Worm (Caenorhabditis elegans) whole organism, L1 larva: ENCODE measurements around the gene C26D10.4.
"Not testable (repeated sequence)": the region's sequence is repeated elsewhere in the genome, so short reads cannot be mapped to it uniquely, and the experiment has no call there.

ENCODE experiments used
- aha-1 ChIP-seq: fragments of 150-350 bp; optimal IDR thresholded peaks from 2 replicates; lab custom pipeline; 2014; ENCODE audit warnings: missing biosample characterization, missing genetic modification characterization
- egl-27 ChIP-seq, 2 experiments: fragments of 150-350 bp in 1 of 2; sonication (generic microtip); optimal IDR thresholded peaks; 3 replicates each; lab custom pipeline; 2017 to 2018; ENCODE audit warnings: missing biosample characterization in 2 of 2, missing genetic modification characterization in 2 of 2, missing genetic modification reagents in 2 of 2
- jun-1 ChIP-seq: fragments of 150-350 bp; optimal IDR thresholded peaks from 2 replicates; lab custom pipeline; 2014; ENCODE audit warnings: missing biosample characterization, missing genetic modification reagents, missing genetic modification characterization
- lin-15B ChIP-seq: fragments of 150-350 bp; sonication (generic microtip); optimal IDR thresholded peaks from 3 replicates; lab custom pipeline; 2014; ENCODE audit warnings: missing biosample characterization, missing genetic modification characterization
- mef-2 ChIP-seq: fragments of 150-350 bp; optimal IDR thresholded peaks from 2 replicates; lab custom pipeline; 2014; ENCODE audit warnings: missing biosample characterization, missing genetic modification characterization
- ztf-4 ChIP-seq: fragments of 150-350 bp; optimal IDR thresholded peaks from 2 replicates; lab custom pipeline; 2014; ENCODE audit warnings: missing biosample characterization, missing genetic modification characterization

DNA sequence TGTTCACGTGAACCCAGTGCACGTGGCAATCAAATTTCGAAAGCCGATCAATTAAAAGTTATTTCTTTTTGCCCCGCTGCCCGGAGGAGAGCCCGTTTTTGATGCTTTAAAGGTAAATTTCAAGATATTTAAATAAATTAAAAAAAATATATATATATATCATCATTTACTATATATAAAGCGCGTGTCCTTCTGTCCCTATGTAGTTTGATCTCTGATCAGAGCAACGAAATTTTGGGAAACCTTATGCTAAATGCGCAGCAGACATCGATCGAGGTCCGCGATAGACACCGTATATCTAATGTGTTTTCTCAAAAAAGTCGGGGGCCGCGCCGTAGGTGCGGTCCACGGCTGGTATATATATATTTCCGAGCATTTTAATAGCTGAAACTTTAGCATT is 43.7 kb upstream of the C26D10.4 start:
- TF ChIP-seq jun-1 (tag; lab: Kevin White, UChicago); mef-2; ztf-4 (tag; lab: Kevin White, UChicago); egl-27 (tag; optimal IDR thresholded peaks at IDR 0.05; lab: Kevin White, UChicago); aha-1 (tag; lab: Kevin White, UChicago); lin-15B (tag; lab: Kevin White, UChicago): not testable (repeated sequence)
